Fruit fly (Drosophila melanogaster) whole organism, wandering third instar larva: Measurements from ENCODE around the gene CG16826.

Experiments
- CrebA ChIP-seq: fragments of 200-800 bp; sonication (Bioruptor generic); optimal IDR thresholded peaks from 2 replicates; lab custom pipeline; 2016; ENCODE audit warnings: missing biosample characterization, mild to moderate bottlenecking, missing genetic modification characterization, borderline replicate concordance
- N ChIP-seq: fragments of >200 bp; optimal IDR thresholded peaks from 2 replicates; lab custom pipeline; 2018; ENCODE audit warnings: missing biosample characterization, missing external identifiers, missing genetic modification characterization
- brk ChIP-seq: fragments of 200-800 bp; sonication (Bioruptor generic); optimal IDR thresholded peaks from 2 replicates; lab custom pipeline; 2016; ENCODE audit warnings: missing biosample characterization, mild to moderate bottlenecking, missing genetic modification characterization
- dmrt93B ChIP-seq: fragments of 200-800 bp; sonication (Bioruptor generic); optimal IDR thresholded peaks from 2 replicates; lab custom pipeline; 2018; ENCODE audit warnings: missing biosample characterization, mild to moderate bottlenecking, missing genetic modification characterization
- lola ChIP-seq: fragments of >200 bp; optimal IDR thresholded peaks from 2 replicates; lab custom pipeline; 2017; ENCODE audit warnings: missing biosample characterization, missing genetic modification characterization
- psq ChIP-seq: fragments of 200-800 bp; sonication (Bioruptor generic); optimal IDR thresholded peaks from 3 replicates; lab custom pipeline; 2017; ENCODE audit warnings: missing biosample characterization, mild to moderate bottlenecking, missing genetic modification characterization, moderate library complexity
- woc ChIP-seq: sonication (Bioruptor generic); optimal IDR thresholded peaks from 2 replicates; lab custom pipeline; 2016; ENCODE audit warnings: missing biosample characterization, mild to moderate bottlenecking, missing genetic modification characterization

DNA sequence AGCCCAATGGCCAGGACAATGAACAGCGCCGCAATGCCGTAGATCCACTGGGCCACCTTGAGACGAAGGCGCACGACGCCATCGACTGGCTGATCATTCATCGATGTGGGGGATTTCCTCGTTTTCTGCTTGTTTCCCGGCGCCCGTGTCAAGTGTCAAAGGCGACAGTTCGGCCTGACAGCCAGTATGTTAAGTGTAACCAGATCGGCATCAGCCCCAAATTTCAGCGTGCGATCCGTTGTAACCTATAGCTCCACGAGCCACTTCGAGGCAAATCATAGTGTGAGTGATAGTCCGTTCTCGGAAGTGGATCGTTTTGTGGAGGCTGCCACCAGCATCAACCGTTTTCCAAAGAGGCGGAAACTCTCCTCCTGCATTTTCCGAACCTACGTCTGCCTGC, 40.9 kb upstream of the CG16826 start, which contains the start of gene CG43779:
- TF ChIP-seq dmrt93B (GFP tag; lab: Kevin White, UChicago) (no peak), lola (GFP tag; lab: Kevin White, UChicago) (no peak), CrebA (GFP tag; lab: Kevin White, UChicago) (no peak), woc (no peak), psq (GFP tag; lab: Kevin White, UChicago) (no peak), N (GFP tag; lab: Kevin White, UChicago) (no peak), brk (GFP tag; lab: Kevin White, UChicago) (no peak)
